Fruit fly (Drosophila melanogaster) whole organism, adult: ENCODE results near the gene Or94a.

Experiments used
- CG11617 ChIP-seq: fragments of 200-800 bp; sonication (Bioruptor generic); optimal IDR thresholded peaks from 2 replicates; lab custom pipeline; 2017; ENCODE audit warnings: mild to moderate bottlenecking, missing biosample characterization, missing genetic modification reagents, missing genetic modification characterization
- CG12768 ChIP-seq: fragments of 200-800 bp; sonication (Bioruptor generic); optimal IDR thresholded peaks from 2 replicates; lab custom pipeline; 2017; ENCODE audit warnings: missing biosample characterization, missing genetic modification characterization, mild to moderate bottlenecking, moderate library complexity, missing genetic modification reagents
- CG14711 ChIP-seq: fragments of 200-800 bp; sonication (Bioruptor generic); optimal IDR thresholded peaks from 2 replicates; lab custom pipeline; 2018; ENCODE audit warnings: missing biosample characterization, mild to moderate bottlenecking, missing genetic modification characterization, moderate library complexity
- CG1620 ChIP-seq: fragments of 200-800 bp; sonication (Bioruptor generic); optimal IDR thresholded peaks from 2 replicates; lab custom pipeline; 2016; ENCODE audit warnings: missing biosample characterization, missing genetic modification characterization
- CG33017 ChIP-seq: fragments of 200-800 bp; sonication (Bioruptor generic); optimal IDR thresholded peaks from 2 replicates; lab custom pipeline; 2018; ENCODE audit warnings: missing biosample characterization, mild to moderate bottlenecking, missing genetic modification characterization, moderate library complexity
- CG5204 ChIP-seq: fragments of 200-800 bp; sonication (Bioruptor generic); optimal IDR thresholded peaks from 2 replicates; lab custom pipeline; 2016; ENCODE audit warnings: missing biosample characterization, missing genetic modification characterization
- CG7045 ChIP-seq: fragments of 200-800 bp; sonication (Bioruptor generic); optimal IDR thresholded peaks from 2 replicates; lab custom pipeline; 2017; ENCODE audit warnings: missing biosample characterization, mild to moderate bottlenecking, missing genetic modification characterization
- CG7101 ChIP-seq: fragments of 200-800 bp; sonication (Bioruptor generic); optimal IDR thresholded peaks from 2 replicates; lab custom pipeline; 2018; ENCODE audit warnings: missing biosample characterization, mild to moderate bottlenecking, missing genetic modification characterization, moderate library complexity
- Clk ChIP-seq: fragments of 200-800 bp; sonication (Bioruptor generic); optimal IDR thresholded peaks from 2 replicates; lab custom pipeline; 2017; ENCODE audit warnings: missing biosample characterization, missing genetic modification characterization
- Crg-1 ChIP-seq: fragments of 200-800 bp; sonication (Bioruptor generic); optimal IDR thresholded peaks from 2 replicates; lab custom pipeline; 2016; ENCODE audit warnings: missing biosample characterization, missing genetic modification characterization
- Hr96 ChIP-seq: fragments of 200-800 bp; sonication (Bioruptor generic); optimal IDR thresholded peaks from 2 replicates; lab custom pipeline; 2016; ENCODE audit warnings: missing biosample characterization, missing genetic modification characterization
- Mnt ChIP-seq: fragments of 200-800 bp; sonication (Bioruptor generic); optimal IDR thresholded peaks from 2 replicates; lab custom pipeline; 2016; ENCODE audit warnings: missing biosample characterization, mild to moderate bottlenecking, missing genetic modification characterization
- bab1 ChIP-seq: fragments of 200-800 bp; sonication (Bioruptor generic); optimal IDR thresholded peaks from 3 replicates; lab custom pipeline; 2019; ENCODE audit warnings: missing biosample characterization, mild to moderate bottlenecking, missing genetic modification characterization, moderate library complexity
- cic ChIP-seq: fragments of 200-800 bp; sonication (Bioruptor generic); optimal IDR thresholded peaks from 2 replicates; lab custom pipeline; 2017; ENCODE audit warnings: missing biosample characterization, mild to moderate bottlenecking, missing genetic modification characterization, moderate library complexity
- cnc ChIP-seq, 2 experiments: fragments of >200 bp; optimal IDR thresholded peaks; 2 replicates each; lab custom pipeline; 2017
- kay ChIP-seq: fragments of 200-800 bp; sonication (Bioruptor generic); peaks from one replicate; lab custom pipeline; 2016; ENCODE audit warnings: missing biosample characterization, missing genetic modification characterization, borderline replicate concordance
- ovo ChIP-seq: fragments of 200-800 bp; sonication (Bioruptor generic); optimal IDR thresholded peaks from 2 replicates; lab custom pipeline; 2016; ENCODE audit warnings: missing biosample characterization, missing genetic modification characterization
- pad ChIP-seq: fragments of 200-800 bp; sonication (Bioruptor generic); optimal IDR thresholded peaks from 3 replicates; lab custom pipeline; 2017; ENCODE audit warnings: missing biosample characterization, missing genetic modification characterization, mild to moderate bottlenecking, moderate library complexity, missing genetic modification reagents
- tj ChIP-seq: fragments of 200-800 bp; sonication (Bioruptor generic); optimal IDR thresholded peaks from 3 replicates; lab custom pipeline; 2017; ENCODE audit warnings: missing biosample characterization, mild to moderate bottlenecking, missing genetic modification characterization, moderate library complexity
- toe ChIP-seq: fragments of 200-800 bp; sonication (Bioruptor generic); optimal IDR thresholded peaks from 2 replicates; lab custom pipeline; 2016; ENCODE audit warnings: missing biosample characterization, missing genetic modification characterization

Or94a gene

DNA sequence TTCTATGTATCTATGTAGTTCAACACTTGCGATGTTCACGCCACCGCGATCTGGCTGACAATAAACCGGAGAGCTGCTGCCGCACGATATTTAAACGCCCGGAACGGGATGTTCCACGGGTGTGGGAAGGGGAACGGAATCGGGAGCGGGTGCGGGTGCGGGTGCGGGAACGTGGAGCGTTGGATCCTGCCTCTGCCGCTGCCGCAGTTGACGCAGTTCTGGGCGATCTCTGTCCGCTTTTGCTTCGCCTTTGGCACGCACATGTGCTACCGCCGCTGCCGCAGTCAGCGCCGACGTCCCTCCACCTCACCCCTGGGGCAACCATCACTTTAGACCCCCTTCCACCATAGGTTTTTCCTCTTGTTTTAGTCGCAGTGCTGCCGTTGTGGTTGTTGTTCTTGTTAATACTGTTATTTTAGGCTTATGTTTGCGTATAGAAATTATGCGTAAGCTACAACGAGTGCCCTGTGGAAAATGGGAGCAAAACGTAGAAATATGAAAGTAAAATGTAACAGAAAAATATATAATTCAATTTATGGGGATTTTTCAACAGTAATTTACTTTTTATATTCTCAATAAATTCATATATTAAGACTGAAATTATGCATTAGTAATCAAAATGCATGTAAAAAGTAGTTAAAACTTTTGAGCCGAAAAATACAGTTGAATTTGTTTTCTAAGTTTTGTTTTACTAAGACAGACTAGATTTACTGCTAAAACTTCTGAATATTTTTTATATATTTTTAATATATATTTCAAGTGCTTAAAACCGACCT is 39.8 kb downstream of the Or94a start, which contains the start of gene lmd:
TSS of gene lmd (minus strand) at position 62 of the 776 bp plus-strand sequence.
- TF ChIP-seq CG5204 (GFP tag; lab: Kevin White, UChicago), result no peak
- no peak for TF ChIP-seq CG11617 (GFP tag; lab: Kevin White, UChicago)
- no peak for TF ChIP-seq kay
- TF ChIP-seq CG7045 (GFP tag; lab: Kevin White, UChicago), result no peak
- TF ChIP-seq Crg-1 (GFP tag; lab: Kevin White, UChicago), result no peak
- no peak for TF ChIP-seq CG1620 (GFP tag; lab: Kevin White, UChicago)
- TF ChIP-seq CG33017 (tag; lab: Kevin White, UChicago), result no peak
- no peak for TF ChIP-seq CG12768 (GFP tag; lab: Kevin White, UChicago)
- no peak for TF ChIP-seq cnc (optimal IDR thresholded peaks at IDR 0.05; lab: Kevin White, UChicago)

DNA sequence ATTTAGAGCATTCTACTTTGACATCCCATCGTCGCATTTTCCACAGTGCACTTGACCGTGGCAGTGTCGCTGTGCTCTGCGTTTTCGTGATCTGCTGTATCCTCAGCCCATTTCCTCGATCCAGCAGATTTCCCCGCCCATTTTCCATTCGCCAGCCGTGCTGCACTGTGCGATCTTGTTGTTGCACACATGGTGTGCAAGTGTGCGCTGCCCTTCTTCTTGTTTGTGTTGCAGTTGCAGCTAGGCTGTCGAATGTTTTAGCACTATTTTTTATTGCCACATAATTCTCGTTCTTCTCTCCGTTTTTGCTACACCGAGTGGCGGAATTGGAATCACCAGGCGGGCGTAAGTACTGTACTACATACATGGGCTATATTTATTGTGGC is 40.3 kb downstream of the Or94a start:
- TF ChIP-seq Mnt (GFP tag; lab: Kevin White, UChicago) (no peak), CG12768 (GFP tag; lab: Kevin White, UChicago) (no peak), CG14711 (no peak), CG11617 (GFP tag; lab: Kevin White, UChicago) (no peak), CG33017 (tag; lab: Kevin White, UChicago) (no peak), CG7045 (GFP tag; lab: Kevin White, UChicago) (no peak)

DNA sequence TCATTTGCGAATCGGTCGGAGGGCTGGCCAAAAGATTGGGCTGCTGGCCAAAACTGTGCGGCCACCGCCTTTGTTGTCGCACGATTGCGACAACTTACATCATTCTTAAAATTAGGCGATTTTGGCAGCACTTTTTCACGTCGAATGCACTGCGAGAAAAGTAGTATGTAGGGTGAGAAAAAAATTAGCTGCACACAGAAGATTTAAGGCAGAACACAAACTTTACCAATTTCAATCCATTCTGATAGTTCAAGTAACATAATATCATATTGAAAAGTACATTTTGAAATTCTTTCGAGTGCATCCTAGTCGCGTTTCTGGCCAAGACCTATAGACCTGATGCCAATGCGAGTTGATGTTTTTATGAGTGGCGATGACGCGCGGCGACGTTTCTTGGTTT is 41.4 kb downstream of the Or94a start:
- TF ChIP-seq ovo (no peak), CG12768 (GFP tag; lab: Kevin White, UChicago) (no peak), cnc (optimal IDR thresholded peaks at IDR 0.05; lab: Kevin White, UChicago) (no peak), Mnt (GFP tag; lab: Kevin White, UChicago) (no peak), CG5204 (GFP tag; lab: Kevin White, UChicago) (no peak), cic (no peak), pad (GFP tag; lab: Kevin White, UChicago) (no peak), toe (GFP tag; lab: Kevin White, UChicago) (no peak), CG7045 (GFP tag; lab: Kevin White, UChicago) (no peak), CG1620 (GFP tag; lab: Kevin White, UChicago) (no peak), bab1 (GFP tag; lab: Kevin White, UChicago) (no peak), CG11617 (GFP tag; lab: Kevin White, UChicago) (no peak), CG14711 (no peak), Crg-1 (GFP tag; lab: Kevin White, UChicago) (no peak), kay (no peak), tj (no peak), CG7101 (tag; lab: Kevin White, UChicago) (no peak), CG33017 (tag; lab: Kevin White, UChicago) (no peak), Hr96 (GFP tag; lab: Kevin White, UChicago) (no peak)

DNA sequence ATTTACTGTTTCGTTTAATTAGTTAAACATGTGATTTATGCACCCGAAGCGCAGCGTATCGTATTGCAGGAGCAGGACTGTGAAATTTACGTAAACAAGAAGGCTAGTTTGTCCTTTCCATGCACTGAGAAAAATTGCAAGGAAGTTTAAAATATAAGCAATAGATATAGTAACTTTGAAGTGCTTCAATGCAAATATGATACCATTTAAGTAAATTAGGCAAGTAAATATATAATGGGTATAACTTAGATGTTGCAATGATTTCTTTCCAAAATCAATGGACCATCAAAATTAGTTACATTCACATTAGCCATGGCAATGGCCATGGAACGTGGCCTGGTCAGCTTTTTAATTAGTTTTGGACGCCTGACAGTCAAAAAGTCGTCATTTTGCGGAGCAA is 43.8 kb downstream of the Or94a start:
- TF ChIP-seq CG33017 (tag; lab: Kevin White, UChicago), result no peak
- no peak for TF ChIP-seq CG14711
- no peak for TF ChIP-seq Crg-1 (GFP tag; lab: Kevin White, UChicago)
- no peak for TF ChIP-seq cnc (optimal IDR thresholded peaks at IDR 0.05; lab: Kevin White, UChicago)
- no peak for TF ChIP-seq Clk (GFP tag; lab: Kevin White, UChicago)
- TF ChIP-seq bab1 (GFP tag; lab: Kevin White, UChicago), result no peak
- no peak for TF ChIP-seq ovo
- no peak for TF ChIP-seq cic
- no peak for TF ChIP-seq CG12768 (GFP tag; lab: Kevin White, UChicago)
- no peak for TF ChIP-seq pad (GFP tag; lab: Kevin White, UChicago)
- no peak for TF ChIP-seq toe (GFP tag; lab: Kevin White, UChicago)
- TF ChIP-seq CG1620 (GFP tag; lab: Kevin White, UChicago), result no peak
- no peak for TF ChIP-seq Mnt (GFP tag; lab: Kevin White, UChicago)
- TF ChIP-seq CG7101 (tag; lab: Kevin White, UChicago), result no peak
- TF ChIP-seq Hr96 (GFP tag; lab: Kevin White, UChicago), result no peak
- TF ChIP-seq CG11617 (GFP tag; lab: Kevin White, UChicago), result no peak
- no peak for TF ChIP-seq tj
- TF ChIP-seq CG7045 (GFP tag; lab: Kevin White, UChicago), result no peak

DNA sequence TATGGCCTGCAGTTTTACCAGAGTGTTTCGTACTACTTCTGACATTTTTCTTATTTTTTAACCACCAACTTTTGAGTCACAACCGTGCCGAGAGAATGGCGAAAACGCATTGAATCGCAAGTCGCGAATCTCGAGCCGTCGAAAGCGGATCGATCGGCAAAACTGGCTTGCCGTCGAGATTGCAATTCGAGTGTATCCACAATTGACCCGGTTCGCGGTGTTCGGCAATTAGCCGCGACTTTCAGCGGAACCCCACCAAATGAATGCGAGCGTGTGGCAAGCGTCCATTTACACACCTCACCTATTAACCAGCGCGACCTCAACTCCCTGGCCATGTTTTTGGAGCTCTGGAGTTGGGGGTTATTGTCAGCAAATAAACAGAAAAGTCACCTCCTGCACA is 48.4 kb downstream of the Or94a start, which contains the start of gene CG13833:
TSS of gene CG13833 (minus strand) at position 101 of the 400 bp plus-strand sequence.
- TF ChIP-seq Clk (GFP tag; lab: Kevin White, UChicago) (no peak), CG14711 (no peak), CG33017 (tag; lab: Kevin White, UChicago) (no peak), tj (no peak), kay (no peak), cnc (optimal IDR thresholded peaks at IDR 0.05; lab: Kevin White, UChicago) (no peak), CG12768 (GFP tag; lab: Kevin White, UChicago) (no peak), ovo (no peak)

DNA sequence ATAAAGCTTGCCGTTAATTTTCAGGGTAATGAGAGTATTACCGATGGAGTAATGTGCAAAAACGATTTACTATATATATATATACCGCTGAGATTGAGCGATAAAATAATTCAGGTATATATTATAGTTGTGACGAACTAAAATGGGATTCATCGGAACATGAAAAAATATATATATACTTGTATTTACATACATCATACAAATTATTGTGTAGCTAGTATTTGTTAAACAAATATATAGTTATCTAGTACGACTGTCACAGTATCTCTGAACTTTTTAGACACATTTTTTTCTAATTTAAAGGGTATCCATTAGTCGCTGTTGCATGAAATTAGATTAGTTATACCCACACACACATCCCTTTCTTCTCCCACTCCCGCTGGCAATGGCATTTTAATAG is 49.2 kb downstream of the Or94a start:
- TF ChIP-seq cnc (optimal IDR thresholded peaks at IDR 0.05; lab: Kevin White, UChicago) (no peak), tj (no peak), Clk (GFP tag; lab: Kevin White, UChicago) (no peak), Crg-1 (GFP tag; lab: Kevin White, UChicago) (no peak), pad (GFP tag; lab: Kevin White, UChicago) (no peak), Hr96 (GFP tag; lab: Kevin White, UChicago) (no peak), CG7045 (GFP tag; lab: Kevin White, UChicago) (no peak)
